Fruit fly (Drosophila melanogaster) whole organism, embryonic: ENCODE measurements around the gene Moe.

ENCODE experiments used
- Bdp1 ChIP-seq: fragments of 200-800 bp; sonication (Bioruptor generic); optimal IDR thresholded peaks from 3 replicates; lab custom pipeline; 2016; ENCODE audit warnings: missing biosample characterization, missing genetic modification characterization
- Bteb2 ChIP-seq: fragments of 200-800 bp; sonication (Bioruptor generic); optimal IDR thresholded peaks from 2 replicates; lab custom pipeline; 2016; ENCODE audit warnings: missing biosample characterization, missing genetic modification characterization
- CG11093 ChIP-seq: fragments of 200-800 bp; sonication (Bioruptor generic); IDR thresholded peaks from 3 replicates; pipeline ENCODE4 v1.3.6; 2022; ENCODE audit warnings: missing biosample characterization, missing genetic modification characterization
- CG11398 ChIP-seq: fragments of 200-800 bp; sonication (Bioruptor generic); optimal IDR thresholded peaks from 2 replicates; lab custom pipeline; 2016; ENCODE audit warnings: missing biosample characterization, missing genetic modification characterization
- CG12071 ChIP-seq: fragments of 200-800 bp; sonication (Bioruptor generic); optimal IDR thresholded peaks from 3 replicates; lab custom pipeline; 2018; ENCODE audit warnings: missing biosample characterization, mild to moderate bottlenecking, missing genetic modification characterization
- CG12744 ChIP-seq: fragments of 200-800 bp; sonication (Bioruptor generic); optimal IDR thresholded peaks from 2 replicates; lab custom pipeline; 2016; ENCODE audit warnings: missing biosample characterization, missing genetic modification characterization
- CG14441 ChIP-seq: fragments of 200-800 bp; sonication (Bioruptor generic); IDR thresholded peaks from 2 replicates; pipeline ENCODE4 v1.3.6; 2022; ENCODE audit warnings: missing biosample characterization, missing genetic modification characterization
- CG1603 ChIP-seq: fragments of 200-800 bp; sonication (Bioruptor generic); optimal IDR thresholded peaks from 2 replicates; lab custom pipeline; 2019; ENCODE audit warnings: missing biosample characterization, mild to moderate bottlenecking, missing genetic modification characterization, moderate library complexity
- CG17186 ChIP-seq: fragments of 200-800 bp; sonication (Bioruptor generic); optimal IDR thresholded peaks from 3 replicates; lab custom pipeline; 2017; ENCODE audit warnings: missing biosample characterization, missing genetic modification reagents, missing genetic modification characterization
- CG2712 ChIP-seq: fragments of 200-800 bp; optimal IDR thresholded peaks from 3 replicates; lab custom pipeline; 2019; ENCODE audit warnings: missing biosample characterization, mild to moderate bottlenecking, missing genetic modification characterization, moderate library complexity
- CG4282 ChIP-seq: fragments of 200-800 bp; sonication (Bioruptor generic); optimal IDR thresholded peaks from 2 replicates; lab custom pipeline; 2016; ENCODE audit warnings: missing biosample characterization, missing genetic modification characterization
- CG4360 ChIP-seq: fragments of 200-800 bp; sonication (Bioruptor generic); IDR thresholded peaks from 2 replicates; pipeline ENCODE4 v1.3.6; 2022; ENCODE audit warnings: missing biosample characterization, missing genetic modification characterization
- CG43689 ChIP-seq: fragments of 200-800 bp; sonication (Bioruptor generic); IDR thresholded peaks from 2 replicates; pipeline ENCODE4 v1.3.6; 2022; ENCODE audit warnings: missing biosample characterization, missing genetic modification characterization
- CG7372 ChIP-seq: fragments of 200-800 bp; sonication (Bioruptor generic); IDR thresholded peaks from 2 replicates; pipeline ENCODE4 v1.3.6; 2022; ENCODE audit warnings: missing biosample characterization, missing genetic modification characterization
- CG7839 ChIP-seq: fragments of 200-800 bp; sonication (Bioruptor generic); optimal IDR thresholded peaks from 3 replicates; lab custom pipeline; 2018; ENCODE audit warnings: missing biosample characterization, mild to moderate bottlenecking, missing genetic modification characterization, moderate library complexity
- CG8290 ChIP-seq, 3 experiments: fragments of 200-800 bp; sonication (Bioruptor generic); optimal IDR thresholded peaks; 2 replicates each; lab custom pipeline; 2016 to 2019; ENCODE audit warnings: missing biosample characterization in 3 of 3, missing genetic modification characterization in 3 of 3, mild to moderate bottlenecking in 2 of 3, moderate library complexity in 1 of 3
- CG8359 ChIP-seq: fragments of 200-800 bp; sonication (Bioruptor generic); optimal IDR thresholded peaks from 2 replicates; lab custom pipeline; 2017; ENCODE audit warnings: missing biosample characterization, mild to moderate bottlenecking, missing genetic modification characterization, borderline replicate concordance
- CG8388 ChIP-seq: fragments of 200-800 bp; sonication (Bioruptor generic); optimal IDR thresholded peaks from 2 replicates; lab custom pipeline; 2019; ENCODE audit warnings: missing biosample characterization, mild to moderate bottlenecking, missing genetic modification characterization, moderate library complexity
- CG9932 ChIP-seq: fragments of 200-800 bp; sonication (Bioruptor generic); IDR thresholded peaks from 2 replicates; pipeline ENCODE4 v1.3.6; 2022; ENCODE audit warnings: missing biosample characterization, missing genetic modification characterization
- CkIIα-i1 ChIP-seq: fragments of 200-800 bp; sonication (Bioruptor generic); IDR thresholded peaks from 2 replicates; pipeline ENCODE4 v1.3.6; 2022; ENCODE audit warnings: missing biosample characterization, missing genetic modification characterization
- Dad ChIP-seq: fragments of 200-800 bp; sonication (Bioruptor generic); optimal IDR thresholded peaks from 3 replicates; lab custom pipeline; 2016; ENCODE audit warnings: missing biosample characterization, missing genetic modification characterization
- Dip2 ChIP-seq: fragments of 200-800 bp; sonication (Bioruptor generic); IDR thresholded peaks from 2 replicates; pipeline ENCODE4 v1.3.6; 2022; ENCODE audit warnings: missing biosample characterization, missing genetic modification characterization
- Eip74EF ChIP-seq, 2 experiments: fragments of 200-800 bp in 1 of 2; fragments of >200 bp in 1 of 2; sonication (Bioruptor generic) in 1 of 2; optimal IDR thresholded peaks; 2 replicates each; lab custom pipeline; 2017 to 2019; ENCODE audit warnings: missing biosample characterization in 2 of 2, missing genetic modification characterization in 2 of 2, mild to moderate bottlenecking in 1 of 2, moderate library complexity in 1 of 2
- Hey ChIP-seq: fragments of 200-800 bp; sonication (Bioruptor generic); optimal IDR thresholded peaks from 3 replicates; lab custom pipeline; 2018; ENCODE audit warnings: missing biosample characterization, mild to moderate bottlenecking, missing genetic modification characterization
- Hr51 ChIP-seq, 2 experiments: fragments of 200-800 bp; sonication (Bioruptor generic); optimal IDR thresholded peaks; 2 replicates in 1 of 2; 3 replicates in 1 of 2; lab custom pipeline; 2016 to 2018; ENCODE audit warnings: missing biosample characterization in 2 of 2, missing genetic modification characterization in 2 of 2, mild to moderate bottlenecking in 1 of 2, moderate library complexity in 1 of 2
- Hsf ChIP-seq: fragments of 200-800 bp; sonication (Bioruptor generic); optimal IDR thresholded peaks from 3 replicates; lab custom pipeline; 2016; ENCODE audit warnings: missing biosample characterization, missing genetic modification characterization
- Jarid2 ChIP-seq: fragments of 200-800 bp; sonication (Bioruptor generic); optimal IDR thresholded peaks from 3 replicates; lab custom pipeline; 2017; ENCODE audit warnings: mild to moderate bottlenecking, missing biosample characterization, missing genetic modification reagents, missing genetic modification characterization
- Oli ChIP-seq: fragments of 200-800 bp; sonication (Bioruptor generic); optimal IDR thresholded peaks from 2 replicates; lab custom pipeline; 2018; ENCODE audit warnings: missing biosample characterization, mild to moderate bottlenecking, missing genetic modification characterization, moderate library complexity
- Side ChIP-seq: fragments of 200-800 bp; sonication (Bioruptor generic); optimal IDR thresholded peaks from 2 replicates; lab custom pipeline; 2016; ENCODE audit warnings: missing biosample characterization, missing genetic modification characterization
- Stat92E ChIP-seq, 3 experiments: fragments of >200 bp in 2 of 3; fragments of 200-800 bp in 1 of 3; sonication (Bioruptor generic) in 1 of 3; optimal IDR thresholded peaks; 2 replicates each; lab custom pipeline; 2017 to 2019; ENCODE audit warnings: missing biosample characterization in 3 of 3, missing genetic modification characterization in 3 of 3, mild to moderate bottlenecking in 1 of 3, moderate library complexity in 1 of 3
- Vsx1 ChIP-seq: fragments of 200-800 bp; sonication (Bioruptor generic); optimal IDR thresholded peaks from 2 replicates; lab custom pipeline; 2017; ENCODE audit warnings: missing biosample characterization, mild to moderate bottlenecking, missing genetic modification characterization, missing genetic modification reagents
- ab ChIP-seq: fragments of 200-800 bp; sonication (Bioruptor generic); optimal IDR thresholded peaks from 2 replicates; lab custom pipeline; 2016; ENCODE audit warnings: missing biosample characterization, missing genetic modification characterization
- ap ChIP-seq: fragments of 200-800 bp; sonication (Bioruptor generic); IDR thresholded peaks from 2 replicates; pipeline ENCODE4 v1.3.6; 2022; ENCODE audit warnings: missing biosample characterization, missing genetic modification characterization
- bowl ChIP-seq: fragments of 200-800 bp; sonication (Bioruptor generic); IDR thresholded peaks from 2 replicates; pipeline ENCODE4 v1.3.6; 2022; ENCODE audit warnings: missing biosample characterization, missing genetic modification characterization
- da ChIP-seq: fragments of 200-800 bp; sonication (Bioruptor generic); optimal IDR thresholded peaks from 2 replicates; lab custom pipeline; 2016; ENCODE audit warnings: missing biosample characterization, missing genetic modification characterization
- fd96Cb ChIP-seq: fragments of 200-800 bp; sonication (Bioruptor generic); optimal IDR thresholded peaks from 2 replicates; lab custom pipeline; 2018; ENCODE audit warnings: missing biosample characterization, mild to moderate bottlenecking, missing genetic modification characterization, moderate library complexity
- fru ChIP-seq: fragments of >200 bp; optimal IDR thresholded peaks from 2 replicates; lab custom pipeline; 2017
- hbn ChIP-seq: fragments of 200-800 bp; sonication (Bioruptor generic); IDR thresholded peaks from 2 replicates; pipeline ENCODE4 v1.3.6; 2022; ENCODE audit warnings: missing biosample characterization, missing genetic modification characterization; ENCODE audit not compliant: partially characterized antibody
- jigr1 ChIP-seq: fragments of 200-800 bp; sonication (Bioruptor generic); IDR thresholded peaks from 3 replicates; pipeline ENCODE4 v1.3.6; 2022; ENCODE audit warnings: missing biosample characterization, missing genetic modification characterization
- ken ChIP-seq: fragments of 200-800 bp; sonication (Bioruptor generic); IDR thresholded peaks from 3 replicates; pipeline ENCODE4 v1.3.6; 2022; ENCODE audit warnings: missing biosample characterization, missing genetic modification characterization
- lola ChIP-seq, 3 experiments: fragments of >200 bp in 2 of 3; fragments of 200-800 bp in 1 of 3; sonication (Bioruptor generic) in 1 of 3; optimal IDR thresholded peaks; 2 replicates each; lab custom pipeline; 2017 to 2019; ENCODE audit warnings: missing biosample characterization in 3 of 3, missing genetic modification characterization in 3 of 3, mild to moderate bottlenecking in 1 of 3, moderate library complexity in 1 of 3
- maf-S ChIP-seq: fragments of 200-800 bp; sonication (Bioruptor generic); optimal IDR thresholded peaks from 2 replicates; lab custom pipeline; 2016; ENCODE audit warnings: missing biosample characterization, missing genetic modification characterization
- odd ChIP-seq: fragments of 200-800 bp; sonication (Bioruptor generic); optimal IDR thresholded peaks from 2 replicates; lab custom pipeline; 2017; ENCODE audit warnings: missing biosample characterization, mild to moderate bottlenecking, missing genetic modification characterization
- otp ChIP-seq: fragments of 200-800 bp; sonication (Bioruptor generic); IDR thresholded peaks from 3 replicates; pipeline ENCODE4, ENCODE4 v1.3.6; 2022; ENCODE audit warnings: missing biosample characterization, missing genetic modification characterization
- row ChIP-seq: fragments of 200-800 bp; sonication (Bioruptor generic); IDR thresholded peaks from 3 replicates; pipeline ENCODE4 v1.3.6; 2022; ENCODE audit warnings: missing biosample characterization, missing genetic modification characterization
- sd ChIP-seq: fragments of 200-800 bp; sonication (Bioruptor generic); optimal IDR thresholded peaks from 3 replicates; lab custom pipeline; 2018; ENCODE audit warnings: missing biosample characterization, mild to moderate bottlenecking, missing genetic modification characterization, moderate library complexity
- slbo ChIP-seq: fragments of 200-800 bp; sonication (Bioruptor generic); IDR thresholded peaks from 2 replicates; pipeline ENCODE4 v1.3.6; 2022; ENCODE audit warnings: missing biosample characterization, missing genetic modification characterization
- unc-4 ChIP-seq: fragments of 200-800 bp; sonication (Bioruptor generic); IDR thresholded peaks from 2 replicates; pipeline ENCODE4 v1.3.6; 2022; ENCODE audit warnings: missing biosample characterization, missing genetic modification characterization; ENCODE audit not compliant: partially characterized antibody
- unpg ChIP-seq: fragments of 200-800 bp; sonication (Bioruptor generic); optimal IDR thresholded peaks from 3 replicates; lab custom pipeline; 2018; ENCODE audit warnings: missing biosample characterization, mild to moderate bottlenecking, missing genetic modification characterization, moderate library complexity
- vnd ChIP-seq: fragments of 200-800 bp; sonication (Bioruptor generic); IDR thresholded peaks from 3 replicates; pipeline ENCODE4 v1.3.6; 2022; ENCODE audit warnings: missing biosample characterization, missing genetic modification characterization; ENCODE audit not compliant: partially characterized antibody

The Moe gene

DNA sequence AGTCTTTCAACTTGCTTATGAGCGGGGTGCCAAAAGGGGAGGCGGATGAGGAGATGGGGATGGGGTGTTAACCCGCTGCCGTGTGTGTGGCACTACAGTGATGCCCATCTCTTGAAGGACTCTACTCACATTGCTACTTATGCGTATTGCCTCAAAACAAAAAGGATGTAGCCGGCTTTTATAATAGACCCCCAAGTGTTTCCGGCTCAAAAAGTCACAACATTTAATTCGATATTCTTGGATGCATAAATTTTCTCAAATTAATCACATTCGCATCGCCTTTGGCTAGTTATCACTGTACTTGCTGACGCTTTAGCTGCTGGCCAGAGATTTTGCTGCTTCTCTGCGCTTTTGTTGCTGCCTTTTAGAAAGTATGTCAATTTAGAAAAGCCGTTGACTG is 7.2 kb downstream of the Moe start (continued):
- TF ChIP-seq Oli: peak; percentile 43
- 0 out of 2 replicates have a peak, but pooled peaks have one; percentile 14 for TF ChIP-seq CG7372 (GFP tag; lab: Robert Waterston, UW)
- no peak for TF ChIP-seq sd (tag; lab: Kevin White, UChicago)
- peak; percentile 49 for TF ChIP-seq slbo (GFP tag; lab: Robert Waterston, UW)
- no peak for TF ChIP-seq Eip74EF (GFP tag; optimal IDR thresholded peaks at IDR 0.05; lab: Kevin White, UChicago)
- TF ChIP-seq CG14441 (GFP tag; lab: Robert Waterston, UW): no peak
- no peak for TF ChIP-seq CkIIα-i1 (GFP tag; lab: Robert Waterston, UW)
- TF ChIP-seq Jarid2 (GFP tag; lab: Kevin White, UChicago): no peak
- no peak for TF ChIP-seq vnd (GFP tag; lab: Robert Waterston, UW)
- no peak for TF ChIP-seq hbn (GFP tag; lab: Robert Waterston, UW)
- TF ChIP-seq CG1603: peak; percentile 34
- peak; percentile 12 for TF ChIP-seq fd96Cb (tag; lab: Kevin White, UChicago)
- no peak for TF ChIP-seq CG12071 (GFP tag; lab: Kevin White, UChicago)
- TF ChIP-seq jigr1 (GFP tag; lab: Robert Waterston, UW): no peak
- peak in 1 of 2 experiments; percentile 28 for TF ChIP-seq Hr51 (GFP tag; optimal IDR thresholded peaks at IDR 0.05; lab: Kevin White, UChicago)
- TF ChIP-seq unpg (GFP tag; lab: Kevin White, UChicago): peak; percentile 12
- no peak for TF ChIP-seq CG8388
- TF ChIP-seq maf-S (GFP tag; lab: Kevin White, UChicago): no peak
- TF ChIP-seq CG4360 (GFP tag; lab: Robert Waterston, UW): no peak
- TF ChIP-seq CG11398 (GFP tag; lab: Kevin White, UChicago): no peak
- no peak for TF ChIP-seq Bteb2 (GFP tag; lab: Kevin White, UChicago)
- TF ChIP-seq lola (GFP tag; optimal IDR thresholded peaks at IDR 0.05; lab: Kevin White, UChicago): no peak
- TF ChIP-seq da (GFP tag; lab: Kevin White, UChicago): no peak
- peak; percentile 24; the same call in 1 of the 2 replicates for TF ChIP-seq CG9932 (GFP tag; lab: Robert Waterston, UW)
- TF ChIP-seq CG17186 (GFP tag; lab: Kevin White, UChicago): no peak
- no peak for TF ChIP-seq CG2712 (tag; lab: Kevin White, UChicago)
- no peak for TF ChIP-seq bowl (GFP tag; lab: Robert Waterston, UW)
- TF ChIP-seq odd (GFP tag; lab: Kevin White, UChicago): no peak
- no peak for TF ChIP-seq Stat92E (GFP tag; optimal IDR thresholded peaks at IDR 0.05; lab: Kevin White, UChicago)
- TF ChIP-seq ken (GFP tag; lab: Robert Waterston, UW): peak; percentile 35; the same call in 1 of the 3 replicates
- no peak for TF ChIP-seq unc-4
- TF ChIP-seq CG8290 (GFP tag; optimal IDR thresholded peaks at IDR 0.05; lab: Kevin White, UChicago): no peak
- TF ChIP-seq CG8290 (tag; optimal IDR thresholded peaks at IDR 0.05; lab: Kevin White, UChicago): no peak
- TF ChIP-seq CG43689 (GFP tag; lab: Robert Waterston, UW): no peak
- no peak for TF ChIP-seq Side (GFP tag; lab: Kevin White, UChicago)
- TF ChIP-seq CG11093: no peak
- no peak for TF ChIP-seq ap (GFP tag; lab: Robert Waterston, UW)
- TF ChIP-seq ab (GFP tag; lab: Kevin White, UChicago): no peak
- no peak for TF ChIP-seq Dad (GFP tag; lab: Kevin White, UChicago)
- TF ChIP-seq row (GFP tag; lab: Robert Waterston, UW): peak; percentile 65
- TF ChIP-seq Dip2: no peak
- no peak for TF ChIP-seq fru (lab: Kevin White, UChicago)
- no peak for TF ChIP-seq otp
- no peak for TF ChIP-seq CG4282 (GFP tag; lab: Kevin White, UChicago)
- no peak for TF ChIP-seq Hey
- TF ChIP-seq Bdp1 (GFP tag; lab: Kevin White, UChicago): no peak
- TF ChIP-seq Hsf: no peak
- no peak for TF ChIP-seq CG8359 (GFP tag; lab: Kevin White, UChicago)
- TF ChIP-seq CG7839 (tag; lab: Kevin White, UChicago): peak; percentile 21
- TF ChIP-seq Vsx1 (GFP tag; lab: Kevin White, UChicago): no peak
- no peak for TF ChIP-seq CG12744 (GFP tag; lab: Kevin White, UChicago)
